Worm (Caenorhabditis elegans) whole organism, L4 larva: ENCODE results near the gene srt-65.

Source experiments
- daf-12 ChIP-seq: fragments of 150-350 bp; optimal IDR thresholded peaks from 2 replicates; lab custom pipeline; 2014; ENCODE audit warnings: missing biosample characterization, missing genetic modification reagents, missing genetic modification characterization
- daf-19 ChIP-seq: fragments of 200-800 bp; sonication (Bioruptor generic); conservative IDR thresholded peaks from 2 replicates; pipeline ENCODE4 v1.3.6; 2022; ENCODE audit warnings: missing genetic modification characterization, missing compliant biosample characterization
- dmd-9 ChIP-seq: fragments of 200-800 bp; sonication (Bioruptor generic); IDR thresholded peaks from 2 replicates; pipeline ENCODE4 v1.3.6; 2022; ENCODE audit warnings: missing genetic modification reagents, missing genetic modification characterization, missing compliant biosample characterization
- fkh-10 ChIP-seq: fragments of 150-350 bp; optimal IDR thresholded peaks from 2 replicates; lab custom pipeline; 2014; ENCODE audit warnings: missing biosample characterization, missing genetic modification reagents, missing genetic modification characterization
- lin-13 ChIP-seq: fragments of 150-350 bp; optimal IDR thresholded peaks from 2 replicates; lab custom pipeline; 2014; ENCODE audit warnings: missing biosample characterization, missing genetic modification reagents, missing genetic modification characterization
- lin-39 ChIP-seq: fragments of 150-350 bp; optimal IDR thresholded peaks from 2 replicates; lab custom pipeline; 2014; ENCODE audit warnings: missing biosample characterization, missing genetic modification reagents, missing genetic modification characterization
- lsy-2 ChIP-seq, 2 experiments: fragments of 150-350 bp in 1 of 2; sonication (generic microtip) in 1 of 2; optimal IDR thresholded peaks; 2 replicates each; lab custom pipeline; 2014 to 2017; ENCODE audit warnings: missing biosample characterization in 2 of 2, missing genetic modification characterization in 2 of 2
- php-3 ChIP-seq: fragments of 200-800 bp; sonication (Bioruptor generic); IDR thresholded peaks from 2 replicates; pipeline ENCODE4 v1.3.6; 2022; ENCODE audit warnings: missing genetic modification reagents, missing genetic modification characterization, missing compliant biosample characterization
- snpc-4 ChIP-seq: fragments of 150-350 bp; optimal IDR thresholded peaks from 2 replicates; lab custom pipeline; 2014; ENCODE audit warnings: missing biosample characterization, missing genetic modification characterization

DNA sequence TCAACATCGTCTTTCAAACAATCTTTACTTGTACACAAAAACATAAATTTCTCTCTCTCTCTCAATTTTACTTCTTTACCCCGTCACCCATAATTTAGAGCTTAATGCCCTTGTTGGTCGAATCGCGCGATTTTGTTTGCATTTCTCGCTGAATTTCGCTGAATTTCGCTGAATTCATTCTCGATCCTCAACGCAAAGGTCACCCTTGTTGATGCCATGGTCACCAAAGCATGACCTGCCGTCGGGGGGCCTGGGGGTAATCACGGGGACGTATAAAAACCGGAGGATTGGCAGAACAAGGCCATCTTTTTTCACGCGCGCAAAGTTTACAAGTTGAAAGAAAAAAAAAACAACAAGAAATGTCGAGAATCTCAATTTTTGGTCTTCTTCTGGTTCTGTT lies 42.7 kb downstream of the srt-65 start, which contains the start of gene F14F9.8:
- TF ChIP-seq daf-19 (no peak), daf-12 (no peak), php-3 (GFP tag; lab: Robert Waterston, UW) (no peak), fkh-10 (GFP tag; lab: Kevin White, UChicago) (no peak), snpc-4 (no peak), dmd-9 (GFP tag; lab: Robert Waterston, UW) (no peak), lin-39 (tag; lab: Kevin White, UChicago) (no peak), lin-13 (GFP tag; lab: Kevin White, UChicago) (no peak), lsy-2 (tag; optimal IDR thresholded peaks at IDR 0.05; lab: Kevin White, UChicago) (no peak)
